Worm (Caenorhabditis elegans): Measurements from ENCODE around the gene sdz-16.

- TF ChIP-seq him-1 (tag; optimal IDR thresholded peaks at IDR 0.05) = no peak
- TF ChIP-seq W03F9.2 (tag; optimal IDR thresholded peaks at IDR 0.05) = no peak
Measured at ce11 chrV:17301375-17301774, 26.4 kb downstream of the sdz-16 start, which contains the start of gene K10G4.5.
